Worm (Caenorhabditis elegans) whole organism, late embryonic: ENCODE results near the gene C15C8.6.

Source experiments
- F13H6.1 ChIP-seq: sonication (generic microtip); optimal IDR thresholded peaks from 2 replicates; lab custom pipeline; 2016; ENCODE audit warnings: missing genetic modification characterization, missing compliant biosample characterization
- ama-1 ChIP-seq: fragments of 150-350 bp; optimal IDR thresholded peaks from 2 replicates; lab custom pipeline; 2014
- ceh-14 ChIP-seq: sonication (generic microtip); optimal IDR thresholded peaks from 2 replicates; lab custom pipeline; 2016; ENCODE audit warnings: missing genotype, missing genetic modification characterization, missing compliant biosample characterization
- ceh-22 ChIP-seq: sonication (generic microtip); optimal IDR thresholded peaks from 2 replicates; lab custom pipeline; 2017; ENCODE audit warnings: missing biosample characterization, missing genetic modification characterization
- ceh-45 ChIP-seq: fragments of 200-800 bp; sonication (Bioruptor generic); IDR thresholded peaks from 2 replicates; pipeline ENCODE4 v1.3.6; 2022; ENCODE audit warnings: missing genetic modification reagents, missing genetic modification characterization, missing compliant biosample characterization
- ceh-6 ChIP-seq: fragments of 200-800 bp; sonication (Bioruptor generic); optimal IDR thresholded peaks from 2 replicates; lab custom pipeline; 2018; ENCODE audit warnings: mild to moderate bottlenecking, missing genetic modification characterization, missing compliant biosample characterization
- madf-2 ChIP-seq: sonication (generic microtip); optimal IDR thresholded peaks from 2 replicates; lab custom pipeline; 2017; ENCODE audit warnings: missing genetic modification characterization, missing compliant biosample characterization
- mec-3 ChIP-seq: sonication (generic microtip); optimal IDR thresholded peaks from 2 replicates; lab custom pipeline; 2016; ENCODE audit warnings: borderline replicate concordance, missing genetic modification characterization, missing compliant biosample characterization
- pax-1 ChIP-seq: fragments of 150-350 bp; optimal IDR thresholded peaks from 2 replicates; lab custom pipeline; 2014; ENCODE audit warnings: missing biosample characterization, missing genetic modification characterization
- sox-4 ChIP-seq: sonication (generic microtip); optimal IDR thresholded peaks from 2 replicates; lab custom pipeline; 2017; ENCODE audit warnings: mild to moderate bottlenecking, missing genetic modification characterization, inconsistent platforms, missing compliant biosample characterization
- syd-9 ChIP-seq: sonication (generic microtip); optimal IDR thresholded peaks from 2 replicates; lab custom pipeline; 2016; ENCODE audit warnings: mild to moderate bottlenecking, missing genetic modification characterization, moderate library complexity, missing compliant biosample characterization
- unc-55 ChIP-seq: sonication (generic microtip); optimal IDR thresholded peaks from 2 replicates; lab custom pipeline; 2017; ENCODE audit warnings: missing biosample characterization, missing genetic modification reagents, missing genetic modification characterization

ce11 chrV:12788451-12788850 is 37.1 kb upstream of the C15C8.6 start, which contains the start of gene srbc-44:
- TF ChIP-seq unc-55 (GFP tag; lab: Kevin White, UChicago) (no peak), ceh-22 (tag; lab: Kevin White, UChicago) (no peak), pax-1 (tag; lab: Kevin White, UChicago) (no peak), ceh-6 (no peak), syd-9 (tag; lab: Kevin White, UChicago) (no peak), ceh-14 (tag; lab: Kevin White, UChicago) (no peak), ama-1 (lab: Kevin White, UChicago) (no peak), sox-4 (no peak), mec-3 (tag; lab: Kevin White, UChicago) (no peak), madf-2 (tag; lab: Kevin White, UChicago) (no peak), F13H6.1 (tag; lab: Kevin White, UChicago) (no peak), ceh-45 (GFP tag; lab: Robert Waterston, UW) (no peak)
